Fruit fly (Drosophila melanogaster) whole organism, wandering third instar larva: ENCODE measurements around the gene ppk27.

Source experiments
- Abd-B ChIP-seq: fragments of >200 bp; optimal IDR thresholded peaks from 2 replicates; lab custom pipeline; 2017; ENCODE audit warnings: missing biosample characterization, missing genetic modification characterization
- CG32264 ChIP-seq: fragments of 200-800 bp; sonication (Bioruptor generic); optimal IDR thresholded peaks from 2 replicates; lab custom pipeline; 2016; ENCODE audit warnings: missing biosample characterization, missing genetic modification characterization
- CG9705 ChIP-seq: fragments of 200-800 bp; sonication (Bioruptor generic); optimal IDR thresholded peaks from 2 replicates; lab custom pipeline; 2018; ENCODE audit warnings: missing biosample characterization, mild to moderate bottlenecking, missing genetic modification characterization
- GATAd ChIP-seq: sonication (Bioruptor generic); optimal IDR thresholded peaks from 2 replicates; lab custom pipeline; 2016; ENCODE audit warnings: missing biosample characterization, missing genetic modification characterization
- HLH106 ChIP-seq: fragments of 200-800 bp; optimal IDR thresholded peaks from 3 replicates; lab custom pipeline; 2019; ENCODE audit warnings: missing biosample characterization, mild to moderate bottlenecking, missing genetic modification characterization, moderate library complexity
- Hnf4 ChIP-seq: fragments of 200-800 bp; sonication (Bioruptor generic); optimal IDR thresholded peaks from 2 replicates; lab custom pipeline; 2016; ENCODE audit warnings: missing biosample characterization, mild to moderate bottlenecking, missing genetic modification characterization
- Hr83 ChIP-seq: fragments of 200-300 bp; sonication (Bioruptor generic); optimal IDR thresholded peaks from 2 replicates; lab custom pipeline; 2016; ENCODE audit warnings: missing biosample characterization, mild to moderate bottlenecking, missing genetic modification characterization, moderate library complexity; ENCODE audit not compliant: poor library complexity, severe bottlenecking
- Jra ChIP-seq: sonication (Bioruptor generic); optimal IDR thresholded peaks from 2 replicates; lab custom pipeline; 2016; ENCODE audit warnings: missing biosample characterization, missing genetic modification characterization
- Mio ChIP-seq: sonication (Bioruptor generic); optimal IDR thresholded peaks from 2 replicates; lab custom pipeline; 2016; ENCODE audit warnings: missing biosample characterization, missing genetic modification characterization
- Myc ChIP-seq: fragments of >200 bp; optimal IDR thresholded peaks from 2 replicates; lab custom pipeline; 2017
- OdsH ChIP-seq: fragments of 200-800 bp; sonication (Bioruptor generic); optimal IDR thresholded peaks from 2 replicates; lab custom pipeline; 2016; ENCODE audit warnings: missing biosample characterization, mild to moderate bottlenecking, missing genetic modification characterization
- Rel ChIP-seq, 2 experiments: fragments of 200-800 bp; sonication (Bioruptor generic) in 1 of 2; optimal IDR thresholded peaks; 2 replicates in 1 of 2; 3 replicates in 1 of 2; lab custom pipeline; 2016 to 2019; ENCODE audit warnings: mild to moderate bottlenecking in 2 of 2, missing biosample characterization in 2 of 2, missing genetic modification characterization in 2 of 2, moderate library complexity in 1 of 2
- Sp1 ChIP-seq: fragments of 200-800 bp; sonication (Bioruptor generic); optimal IDR thresholded peaks from 3 replicates; lab custom pipeline; 2019; ENCODE audit warnings: missing biosample characterization, mild to moderate bottlenecking, missing genetic modification characterization, moderate library complexity
- Vsx2 ChIP-seq: fragments of 200-300, 225-300 bp; sonication (Bioruptor generic); optimal IDR thresholded peaks from 2 replicates; lab custom pipeline; 2018; ENCODE audit warnings: missing biosample characterization, missing genetic modification characterization; ENCODE audit not compliant: partially characterized antibody
- br ChIP-seq: fragments of 200-800 bp; sonication (Bioruptor generic); optimal IDR thresholded peaks from 2 replicates; lab custom pipeline; 2016; ENCODE audit warnings: missing biosample characterization, missing genetic modification characterization
- brk ChIP-seq: fragments of 200-800 bp; sonication (Bioruptor generic); optimal IDR thresholded peaks from 2 replicates; lab custom pipeline; 2016; ENCODE audit warnings: missing biosample characterization, mild to moderate bottlenecking, missing genetic modification characterization
- dsf ChIP-seq: sonication (Bioruptor generic); optimal IDR thresholded peaks from 2 replicates; lab custom pipeline; 2016; ENCODE audit warnings: missing biosample characterization, missing genetic modification characterization, borderline replicate concordance
- foxo ChIP-seq, 2 experiments: fragments of 200-800 bp; sonication (Bioruptor generic); optimal IDR thresholded peaks; 2 replicates in 1 of 2; 3 replicates in 1 of 2; lab custom pipeline; 2016 to 2017; ENCODE audit warnings: missing biosample characterization in 2 of 2, missing genetic modification characterization in 2 of 2
- fru ChIP-seq: fragments of 200-800 bp; sonication (Bioruptor generic); optimal IDR thresholded peaks from 3 replicates; lab custom pipeline; 2016; ENCODE audit warnings: missing biosample characterization, mild to moderate bottlenecking, missing genetic modification characterization
- h ChIP-seq: fragments of 200-800 bp; sonication (Bioruptor generic); optimal IDR thresholded peaks from 3 replicates; lab custom pipeline; 2016; ENCODE audit warnings: missing biosample characterization, mild to moderate bottlenecking, missing genetic modification characterization
- jim ChIP-seq: fragments of 175-275, 200-325 bp; sonication (Bioruptor generic); optimal IDR thresholded peaks from 2 replicates; lab custom pipeline; 2016; ENCODE audit warnings: missing biosample characterization, mild to moderate bottlenecking, missing genetic modification characterization
- lola ChIP-seq: fragments of >200 bp; optimal IDR thresholded peaks from 2 replicates; lab custom pipeline; 2017; ENCODE audit warnings: missing biosample characterization, missing genetic modification characterization
- psq ChIP-seq: fragments of 200-800 bp; sonication (Bioruptor generic); optimal IDR thresholded peaks from 3 replicates; lab custom pipeline; 2017; ENCODE audit warnings: missing biosample characterization, mild to moderate bottlenecking, missing genetic modification characterization, moderate library complexity
- rgr ChIP-seq: fragments of 200-800 bp; sonication (Bioruptor generic); optimal IDR thresholded peaks from 3 replicates; lab custom pipeline; 2016; ENCODE audit warnings: missing biosample characterization, mild to moderate bottlenecking, missing genetic modification characterization
- sage ChIP-seq: fragments of 200-800 bp; sonication (Bioruptor generic); optimal IDR thresholded peaks from 2 replicates; lab custom pipeline; 2016; ENCODE audit warnings: missing biosample characterization, mild to moderate bottlenecking, missing genetic modification characterization
- tai ChIP-seq: sonication (Bioruptor generic); optimal IDR thresholded peaks from 2 replicates; lab custom pipeline; 2016; ENCODE audit warnings: missing biosample characterization, missing genetic modification characterization

Gene ppk27

DNA sequence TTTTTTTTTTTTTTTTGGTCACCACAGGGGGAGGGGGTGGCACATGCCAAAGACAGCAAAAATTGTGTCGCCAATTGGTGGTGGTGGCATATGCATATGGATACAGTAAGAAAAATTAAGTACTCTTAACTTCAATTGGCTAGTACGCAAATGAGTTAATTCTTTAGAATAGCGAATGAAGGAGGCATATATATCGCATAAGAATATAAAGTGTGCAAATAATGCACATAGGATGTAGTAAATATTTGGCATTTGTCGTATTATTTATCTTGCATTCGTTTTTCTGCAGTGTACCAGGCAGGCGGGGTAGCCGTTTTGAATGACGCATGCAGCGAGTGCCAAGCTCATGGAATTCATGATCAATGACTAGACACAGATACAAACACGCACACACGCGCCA, 45.6 kb downstream of the ppk27 start:
- no peak for TF ChIP-seq CG9705 (GFP tag; lab: Kevin White, UChicago)
- TF ChIP-seq tai (GFP tag; lab: Kevin White, UChicago) = no peak
- no peak for TF ChIP-seq Mio (GFP tag; lab: Kevin White, UChicago)

DNA sequence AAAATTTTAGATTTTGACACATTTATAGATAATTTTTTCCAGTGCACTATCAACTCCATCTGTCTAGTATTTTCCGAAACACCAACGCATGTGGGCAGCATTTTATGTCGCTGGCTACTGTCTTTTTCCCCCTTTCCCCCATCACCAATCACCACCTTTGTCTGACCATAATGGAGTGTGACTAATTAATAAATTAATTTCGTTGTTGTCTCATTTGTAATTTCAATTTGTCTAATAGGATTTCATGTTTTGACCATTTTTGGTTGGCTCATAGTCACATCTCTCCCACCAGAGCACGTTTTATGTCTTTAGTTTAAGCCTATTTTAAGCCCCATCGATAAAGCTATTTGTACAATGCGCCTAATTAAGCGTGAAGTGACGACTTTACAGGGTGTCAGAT, 47.1 kb downstream of the ppk27 start:
- TF ChIP-seq rgr (GFP tag; lab: Kevin White, UChicago) (no peak), fru (GFP tag; lab: Kevin White, UChicago) (no peak), Hnf4 (GFP tag; lab: Kevin White, UChicago) (no peak), Jra (no peak), OdsH (GFP tag; lab: Kevin White, UChicago) (no peak), sage (no peak), foxo (GFP tag; optimal IDR thresholded peaks at IDR 0.05; lab: Kevin White, UChicago) (no peak), Rel (GFP tag; optimal IDR thresholded peaks at IDR 0.05; lab: Kevin White, UChicago) (no peak), Rel (tag; optimal IDR thresholded peaks at IDR 0.05; lab: Kevin White, UChicago) (no peak), br (GFP tag; lab: Kevin White, UChicago) (no peak), Sp1 (GFP tag; lab: Kevin White, UChicago) (no peak), CG9705 (GFP tag; lab: Kevin White, UChicago) (no peak), jim (GFP tag; lab: Kevin White, UChicago) (no peak), brk (GFP tag; lab: Kevin White, UChicago) (no peak), h (no peak), Vsx2 (GFP tag; lab: Kevin White, UChicago) (no peak), Abd-B (GFP tag; lab: Kevin White, UChicago) (no peak), lola (no peak), psq (GFP tag; lab: Kevin White, UChicago) (no peak), Hr83 (GFP tag; lab: Kevin White, UChicago) (no peak)

DNA sequence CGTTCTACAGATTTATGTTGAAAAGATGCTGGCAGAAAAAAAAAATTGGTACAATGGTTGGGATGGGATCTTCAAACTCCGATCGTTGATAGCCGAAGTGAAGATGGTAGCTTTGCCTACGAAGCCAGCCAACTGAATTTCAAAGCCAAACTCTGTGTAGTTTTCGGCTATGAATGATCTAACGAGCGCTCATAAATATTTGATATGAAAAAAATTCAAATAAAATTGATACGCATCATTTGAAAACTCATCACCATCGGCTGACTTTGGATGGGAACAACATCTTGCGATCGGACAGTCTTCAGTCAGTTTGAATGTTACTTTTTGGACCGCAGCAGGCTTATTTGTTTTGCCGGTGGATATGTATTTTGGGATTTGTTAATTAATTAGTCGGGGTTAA, 48.2 kb downstream of the ppk27 start:
- TF ChIP-seq Myc (lab: Kevin White, UChicago) = no peak
- no peak for TF ChIP-seq Mio (GFP tag; lab: Kevin White, UChicago)
- no peak for TF ChIP-seq dsf (GFP tag; lab: Kevin White, UChicago)
- no peak for TF ChIP-seq fru (GFP tag; lab: Kevin White, UChicago)
- no peak for TF ChIP-seq Sp1 (GFP tag; lab: Kevin White, UChicago)
- TF ChIP-seq HLH106 (tag; lab: Kevin White, UChicago) = no peak
- no peak for TF ChIP-seq CG32264 (GFP tag; lab: Kevin White, UChicago)
- no peak for TF ChIP-seq brk (GFP tag; lab: Kevin White, UChicago)
- TF ChIP-seq Abd-B (GFP tag; lab: Kevin White, UChicago) = no peak
- no peak for TF ChIP-seq lola
- TF ChIP-seq Hnf4 (GFP tag; lab: Kevin White, UChicago) = no peak

- TF ChIP-seq Hnf4 (GFP tag; lab: Kevin White, UChicago) (no peak), CG32264 (GFP tag; lab: Kevin White, UChicago) (no peak), tai (GFP tag; lab: Kevin White, UChicago) (no peak), rgr (GFP tag; lab: Kevin White, UChicago) (no peak), GATAd (GFP tag; lab: Kevin White, UChicago) (no peak), Abd-B (GFP tag; lab: Kevin White, UChicago) (no peak)
Observed at dm6 chr3L:3705936-3706335, 49.1 kb downstream of the ppk27 start.
